Fruit fly (Drosophila melanogaster): ENCODE measurements around the gene CG9452.

- TF ChIP-seq CTCF (optimal IDR thresholded peaks at IDR 0.05), result no peak
- no peak for TF ChIP-seq CG8478 (optimal IDR thresholded peaks at IDR 0.05)
Observed at dm6 chr3L:19464659-19465058, 39.0 kb downstream of the CG9452 start, which contains the start of gene CG14095.

All from S2 (cell line).